Fruit fly (Drosophila melanogaster): ENCODE measurements around the gene sog.
A peak's percentile ranks its signal among the peaks of the same experiment; 100 is the strongest.

Gene sog

dm6 chrX:15653364-15653809 is 20.2 kb upstream of the sog start (continued):
- TF ChIP-seq btn (GFP tag; optimal IDR thresholded peaks at IDR 0.05), result no peak
- peak; percentile 12 for TF ChIP-seq CG12391 (tag; optimal IDR thresholded peaks at IDR 0.05)
- TF ChIP-seq CG15479 (GFP tag; optimal IDR thresholded peaks at IDR 0.05), result no peak
- no peak for TF ChIP-seq CG12236 (GFP tag; optimal IDR thresholded peaks at IDR 0.05)
- peak; percentile 20 for TF ChIP-seq HLH54F (GFP tag; optimal IDR thresholded peaks at IDR 0.05)
- peak; percentile 45 for TF ChIP-seq Hmr (GFP tag; optimal IDR thresholded peaks at IDR 0.05)
- TF ChIP-seq CG32532 (GFP tag; IDR thresholded peaks at IDR 0.05), result peak; percentile 80
- peak; percentile 87 for TF ChIP-seq tna (GFP tag; IDR thresholded peaks at IDR 0.05; ENCODE audit: partially characterized antibody)
- TF ChIP-seq CG5953 (GFP tag; IDR thresholded peaks at IDR 0.05), result no peak
- TF ChIP-seq gcm2 (GFP tag; optimal IDR thresholded peaks at IDR 0.05), result no peak
- peak; percentile 33 for TF ChIP-seq Meics (GFP tag; optimal IDR thresholded peaks at IDR 0.05)
- TF ChIP-seq CG31224 (GFP tag; IDR thresholded peaks at IDR 0.05), result 0 out of 2 replicates have a peak, but pooled peaks have one; percentile 17
- no peak for TF ChIP-seq fd64A (GFP tag; optimal IDR thresholded peaks at IDR 0.05)
- TF ChIP-seq CG1233 (GFP tag; optimal IDR thresholded peaks at IDR 0.05), result no peak
- peak in 1 of 2 experiments; percentile 44 for TF ChIP-seq Pdp1 (GFP tag; optimal IDR thresholded peaks at IDR 0.05)
- no peak for TF ChIP-seq lola (GFP tag; optimal IDR thresholded peaks at IDR 0.05)
- no peak for TF ChIP-seq p53 (GFP tag; optimal IDR thresholded peaks at IDR 0.05)
- TF ChIP-seq rib (GFP tag; IDR thresholded peaks at IDR 0.05), result no peak
- TF ChIP-seq Mrtf (GFP tag; IDR thresholded peaks at IDR 0.05), result no peak; the same call in 2 of the 3 replicates
- no peak for TF ChIP-seq CG1832 (GFP tag; optimal IDR thresholded peaks at IDR 0.05)
- TF ChIP-seq tll (GFP tag; optimal IDR thresholded peaks at IDR 0.05), result no peak
- no peak for TF ChIP-seq CG43689 (GFP tag; IDR thresholded peaks at IDR 0.05)
- TF ChIP-seq CG3726 (GFP tag; IDR thresholded peaks at IDR 0.05), result no peak
- no peak for TF ChIP-seq CG6175 (GFP tag; IDR thresholded peaks at IDR 0.05)
- TF ChIP-seq fru (optimal IDR thresholded peaks at IDR 0.05), result no peak
- no peak; the same call in 2 of the 3 replicates for TF ChIP-seq ci (GFP tag; IDR thresholded peaks at IDR 0.05)
- peak; percentile 75 for TF ChIP-seq vnd (GFP tag; IDR thresholded peaks at IDR 0.05; ENCODE audit: partially characterized antibody)
- no peak for TF ChIP-seq ATbp (GFP tag; optimal IDR thresholded peaks at IDR 0.05)
- TF ChIP-seq CG16779 (GFP tag; IDR thresholded peaks at IDR 0.05), result no peak
- no peak for TF ChIP-seq br (optimal IDR thresholded peaks at IDR 0.05)
- TF ChIP-seq tup (GFP tag; optimal IDR thresholded peaks at IDR 0.05), result no peak
- TF ChIP-seq CG31441 (GFP tag; IDR thresholded peaks at IDR 0.05), result no peak
- TF ChIP-seq CG13287 (GFP tag; IDR thresholded peaks at IDR 0.05; ENCODE audit: partially characterized antibody), result peak; percentile 57
- TF ChIP-seq CG7357 (GFP tag; IDR thresholded peaks at IDR 0.05), result no peak
- TF ChIP-seq bcd (GFP tag; optimal IDR thresholded peaks at IDR 0.05), result peak; percentile 25
- TF ChIP-seq ssp (GFP tag; IDR thresholded peaks at IDR 0.05), result 0 out of 2 replicates have a peak, but pooled peaks have one; percentile 19
- TF ChIP-seq CG2712 (tag; optimal IDR thresholded peaks at IDR 0.05), result peak; percentile 35
- peak; percentile 48; the same call in 1 of the 2 replicates for TF ChIP-seq lmd (GFP tag; IDR thresholded peaks at IDR 0.05)
- peak; percentile 13 for TF ChIP-seq Jarid2 (GFP tag; optimal IDR thresholded peaks at IDR 0.05)
- TF ChIP-seq CG14050 (GFP tag; IDR thresholded peaks at IDR 0.05), result no peak
- TF ChIP-seq TFAM (GFP tag; optimal IDR thresholded peaks at IDR 0.05), result no peak
- no peak for TF ChIP-seq CG8924 (tag; optimal IDR thresholded peaks at IDR 0.05)
- TF ChIP-seq ttk (GFP tag; IDR thresholded peaks at IDR 0.05), result no peak
- TF ChIP-seq nau (GFP tag; optimal IDR thresholded peaks at IDR 0.05), result no peak
- TF ChIP-seq sim (GFP tag; IDR thresholded peaks at IDR 0.05), result no peak
- no peak for TF ChIP-seq Lim3 (GFP tag; IDR thresholded peaks at IDR 0.05)
- TF ChIP-seq Hr3 (GFP tag; optimal IDR thresholded peaks at IDR 0.05), result peak; percentile 47
- no peak for TF ChIP-seq Camta (GFP tag; optimal IDR thresholded peaks at IDR 0.05)
- TF ChIP-seq vfl (GFP tag; optimal IDR thresholded peaks at IDR 0.05), result no peak
- no peak for TF ChIP-seq CG6254 (GFP tag; optimal IDR thresholded peaks at IDR 0.05)
- TF ChIP-seq mam (GFP tag; optimal IDR thresholded peaks at IDR 0.05), result no peak
- TF ChIP-seq B-H2 (GFP tag; optimal IDR thresholded peaks at IDR 0.05), result peak; percentile 23
